Worm (Caenorhabditis elegans): ENCODE data around the gene ZC239.5.

ce11 chrII:3220723-3221122 is 10.3 kb downstream of the ZC239.5 start, which contains the start of gene ZC239.22:
- TF ChIP-seq W03F9.2 (tag; optimal IDR thresholded peaks at IDR 0.05) (no peak), him-1 (tag; optimal IDR thresholded peaks at IDR 0.05) (no peak), dao-5 (tag; optimal IDR thresholded peaks at IDR 0.05) (no peak)
